Fruit fly (Drosophila melanogaster) whole organism, embryonic: Measurements from ENCODE around the gene unc-119.

ENCODE experiments used
- BEAF-32 ChIP-seq: fragments of 200-800 bp; sonication (Bioruptor generic); optimal IDR thresholded peaks from 3 replicates; lab custom pipeline; 2017; ENCODE audit warnings: missing biosample characterization, missing genetic modification characterization, mild to moderate bottlenecking, moderate library complexity, missing genetic modification reagents
- CG12104 ChIP-seq: fragments of 200-800 bp; sonication (Bioruptor generic); optimal IDR thresholded peaks from 3 replicates; lab custom pipeline; 2016; ENCODE audit warnings: missing biosample characterization, missing genetic modification characterization
- CG1529 ChIP-seq: fragments of 200-800 bp; sonication (Bioruptor generic); optimal IDR thresholded peaks from 3 replicates; lab custom pipeline; 2018; ENCODE audit warnings: missing biosample characterization, missing genetic modification characterization
- CG2712 ChIP-seq: fragments of 200-800 bp; optimal IDR thresholded peaks from 3 replicates; lab custom pipeline; 2019; ENCODE audit warnings: missing biosample characterization, mild to moderate bottlenecking, missing genetic modification characterization, moderate library complexity
- CG8478 ChIP-seq: fragments of >200 bp; optimal IDR thresholded peaks from 2 replicates; lab custom pipeline; 2018
- Camta ChIP-seq: fragments of 200-800 bp; sonication (Bioruptor generic); optimal IDR thresholded peaks from 2 replicates; lab custom pipeline; 2016; ENCODE audit warnings: missing biosample characterization, missing genetic modification characterization
- Dbx ChIP-seq: fragments of 200-800 bp; sonication (Bioruptor generic); IDR thresholded peaks from 3 replicates; pipeline ENCODE4 v1.3.6; 2022; ENCODE audit warnings: missing biosample characterization, missing genetic modification characterization
- Hr39 ChIP-seq: fragments of >200 bp; optimal IDR thresholded peaks from 2 replicates; lab custom pipeline; 2017
- Hr78 ChIP-seq, 2 experiments: fragments of 200-800 bp in 1 of 2; fragments of >200 bp in 1 of 2; sonication (Bioruptor generic) in 1 of 2; optimal IDR thresholded peaks; 2 replicates each; lab custom pipeline; 2017 to 2019; ENCODE audit warnings: missing biosample characterization in 2 of 2, missing genetic modification characterization in 2 of 2, mild to moderate bottlenecking in 1 of 2, moderate library complexity in 1 of 2
- fd64A ChIP-seq: fragments of 200-800 bp; sonication (Bioruptor generic); optimal IDR thresholded peaks from 3 replicates; lab custom pipeline; 2018; ENCODE audit warnings: missing biosample characterization, mild to moderate bottlenecking, missing genetic modification characterization
- gro ChIP-seq: fragments of 200-800 bp; sonication (Bioruptor generic); optimal IDR thresholded peaks from 2 replicates; lab custom pipeline; 2016; ENCODE audit warnings: missing biosample characterization, missing genetic modification characterization
- pum ChIP-seq: fragments of 200-800 bp; sonication (Bioruptor generic); optimal IDR thresholded peaks from 2 replicates; lab custom pipeline; 2016; ENCODE audit warnings: missing biosample characterization, missing genetic modification characterization

DNA sequence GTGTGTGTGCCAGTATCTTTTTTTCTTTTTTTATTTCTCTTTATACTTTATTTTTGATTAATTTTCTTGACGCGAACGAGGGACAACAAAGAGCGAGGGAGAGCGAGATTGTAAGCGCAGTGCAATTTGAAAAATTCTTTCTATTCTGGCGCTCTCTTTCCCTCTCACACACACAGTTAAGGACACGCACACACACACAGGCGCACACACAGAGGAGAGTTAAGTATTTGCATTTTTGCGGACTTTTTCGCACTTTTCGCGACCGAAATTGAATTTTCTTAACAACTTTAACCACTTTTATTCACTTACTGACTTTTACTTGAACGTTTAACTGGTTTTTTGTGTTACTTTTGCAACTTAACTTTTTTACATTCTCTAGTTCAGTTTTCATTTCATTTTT is 5.7 kb downstream of the unc-119 start:
- TF ChIP-seq Dbx (GFP tag; lab: Robert Waterston, UW) (no peak), CG8478 (lab: Kevin White, UChicago) (no peak), CG1529 (GFP tag; lab: Kevin White, UChicago) (no peak), Camta (no peak), Hr78 (GFP tag; optimal IDR thresholded peaks at IDR 0.05; lab: Kevin White, UChicago) (no peak), CG2712 (no peak), fd64A (GFP tag; lab: Kevin White, UChicago) (no peak), CG12104 (no peak), Hr39 (lab: Kevin White, UChicago) (no peak), gro (GFP tag; lab: Kevin White, UChicago) (no peak), BEAF-32 (no peak), pum (GFP tag; lab: Kevin White, UChicago) (no peak)
